Fruit fly (Drosophila melanogaster): ENCODE data around the gene eIF5B.

Gene eIF5B

DNA sequence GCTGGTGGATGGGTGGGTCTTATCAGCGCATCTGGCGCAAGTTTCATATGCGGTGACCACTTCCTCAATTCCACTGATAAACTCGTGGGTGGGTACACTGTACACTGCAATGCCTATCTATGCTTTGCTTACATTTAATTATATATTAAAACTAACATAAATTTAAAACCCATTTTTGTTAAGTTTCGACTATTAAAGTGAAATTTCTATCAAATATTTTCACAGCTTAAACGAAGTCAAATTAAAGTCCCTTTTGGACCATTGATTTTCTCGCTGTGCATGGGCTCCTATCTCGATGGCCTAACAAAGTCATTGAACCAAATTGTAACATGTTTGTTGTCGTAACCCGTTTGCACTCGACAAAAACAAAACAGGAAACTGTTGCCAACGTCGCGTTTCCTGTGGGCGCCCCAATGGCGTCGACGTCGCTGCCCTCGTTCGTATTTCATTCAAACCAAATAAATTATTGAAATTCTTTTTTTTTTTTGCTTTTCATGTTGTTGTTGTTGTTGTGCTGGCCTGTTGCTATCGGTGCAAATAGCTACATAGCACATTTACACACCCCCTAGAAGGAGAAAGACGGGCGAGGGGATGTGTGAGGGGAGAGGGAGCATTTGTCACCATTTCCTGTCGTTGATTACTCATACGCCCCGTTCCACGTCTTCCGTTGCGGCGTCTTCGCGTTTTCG is 28.0 kb downstream of the eIF5B start (continued):
- TF ChIP-seq YL-1 (GFP tag; optimal IDR thresholded peaks at IDR 0.05) (peak; percentile 2), CG10366 (GFP tag; IDR thresholded peaks at IDR 0.05) (peak; percentile 88), NC2α (GFP tag; optimal IDR thresholded peaks at IDR 0.05) (no peak), Rfx (GFP tag; IDR thresholded peaks at IDR 0.05) (peak; percentile 94), CG17361 (GFP tag; IDR thresholded peaks at IDR 0.05) (peak; percentile 86), salm (tag; optimal IDR thresholded peaks at IDR 0.05) (peak; percentile 75), CG3407 (GFP tag; optimal IDR thresholded peaks at IDR 0.05) (peak; percentile 63), Atf3 (GFP tag; optimal IDR thresholded peaks at IDR 0.05) (no peak), CG3281 (GFP tag; optimal IDR thresholded peaks at IDR 0.05) (peak; percentile 90), lilli (GFP tag; optimal IDR thresholded peaks at IDR 0.05) (peak; percentile 83), CG16813 (GFP tag; IDR thresholded peaks at IDR 0.05; ENCODE audit: partially characterized antibody) (no peak), Fer2 (tag; optimal IDR thresholded peaks at IDR 0.05) (peak; percentile 64), cad (GFP tag; optimal IDR thresholded peaks at IDR 0.05) (no peak), CG7963 (GFP tag; IDR thresholded peaks at IDR 0.05; ENCODE audit: partially characterized antibody) (no peak), Xrp1 (GFP tag; IDR thresholded peaks at IDR 0.05) (peak; percentile 77), gfzf (GFP tag; optimal IDR thresholded peaks at IDR 0.05) (no peak), cwo (GFP tag; optimal IDR thresholded peaks at IDR 0.05) (peak; percentile 83), tna (GFP tag; IDR thresholded peaks at IDR 0.05; ENCODE audit: partially characterized antibody) (no peak), D19B (GFP tag; optimal IDR thresholded peaks at IDR 0.05) (peak; percentile 67), CG31388 (GFP tag; optimal IDR thresholded peaks at IDR 0.05) (peak; percentile 38), Nf-YA (GFP tag; IDR thresholded peaks at IDR 0.05) (peak; percentile 78), Camta (GFP tag; optimal IDR thresholded peaks at IDR 0.05) (peak; percentile 21), Vsx1 (GFP tag; optimal IDR thresholded peaks at IDR 0.05) (peak; percentile 58), slbo (GFP tag; IDR thresholded peaks at IDR 0.05) (peak; percentile 95), BtbVII (GFP tag; optimal IDR thresholded peaks at IDR 0.05) (peak; percentile 85), Hmr (GFP tag; optimal IDR thresholded peaks at IDR 0.05) (peak; percentile 87), ewg (GFP tag; optimal IDR thresholded peaks at IDR 0.05) (peak; percentile 70), bab2 (GFP tag; optimal IDR thresholded peaks at IDR 0.05) (peak; percentile 71), pum (GFP tag; optimal IDR thresholded peaks at IDR 0.05) (peak; percentile 7), gcm (GFP tag; optimal IDR thresholded peaks at IDR 0.05) (peak; percentile 65), CG3847 (GFP tag; IDR thresholded peaks at IDR 0.05) (peak; percentile 86), CG11247 (GFP tag; IDR thresholded peaks at IDR 0.05) (peak; percentile 76), CG18476 (GFP tag; optimal IDR thresholded peaks at IDR 0.05) (peak; percentile 60), en (GFP tag; optimal IDR thresholded peaks at IDR 0.05) (no peak), CG16779 (GFP tag; IDR thresholded peaks at IDR 0.05) (no peak), CG16815 (GFP tag; optimal IDR thresholded peaks at IDR 0.05) (peak; percentile 57), CG17385 (GFP tag; optimal IDR thresholded peaks at IDR 0.05) (peak; percentile 86), gem (tag; optimal IDR thresholded peaks at IDR 0.05) (peak; percentile 92), CG12942 (GFP tag; optimal IDR thresholded peaks at IDR 0.05) (peak; percentile 72), mirr (GFP tag; optimal IDR thresholded peaks at IDR 0.05) (peak; percentile 48), CG4854 (GFP tag; optimal IDR thresholded peaks at IDR 0.05) (peak; percentile 35), CG14860 (GFP tag; IDR thresholded peaks at IDR 0.05; ENCODE audit: partially characterized antibody) (no peak), CG12219 (GFP tag; optimal IDR thresholded peaks at IDR 0.05) (peak; percentile 82), ssp (GFP tag; IDR thresholded peaks at IDR 0.05) (peak; percentile 72), Hr39 (optimal IDR thresholded peaks at IDR 0.05) (no peak), CG12659 (GFP tag; optimal IDR thresholded peaks at IDR 0.05) (peak; percentile 89), hkb (optimal IDR thresholded peaks at IDR 0.05) (no peak), hkb (GFP tag; IDR thresholded peaks at IDR 0.05) (peak; percentile 92), CG9876 (GFP tag; optimal IDR thresholded peaks at IDR 0.05) (no peak), Fer1 (GFP tag; optimal IDR thresholded peaks at IDR 0.05) (peak; percentile 91)
